Fruit fly (Drosophila melanogaster): Measurements from ENCODE around the gene chp.

The chp gene

DNA sequence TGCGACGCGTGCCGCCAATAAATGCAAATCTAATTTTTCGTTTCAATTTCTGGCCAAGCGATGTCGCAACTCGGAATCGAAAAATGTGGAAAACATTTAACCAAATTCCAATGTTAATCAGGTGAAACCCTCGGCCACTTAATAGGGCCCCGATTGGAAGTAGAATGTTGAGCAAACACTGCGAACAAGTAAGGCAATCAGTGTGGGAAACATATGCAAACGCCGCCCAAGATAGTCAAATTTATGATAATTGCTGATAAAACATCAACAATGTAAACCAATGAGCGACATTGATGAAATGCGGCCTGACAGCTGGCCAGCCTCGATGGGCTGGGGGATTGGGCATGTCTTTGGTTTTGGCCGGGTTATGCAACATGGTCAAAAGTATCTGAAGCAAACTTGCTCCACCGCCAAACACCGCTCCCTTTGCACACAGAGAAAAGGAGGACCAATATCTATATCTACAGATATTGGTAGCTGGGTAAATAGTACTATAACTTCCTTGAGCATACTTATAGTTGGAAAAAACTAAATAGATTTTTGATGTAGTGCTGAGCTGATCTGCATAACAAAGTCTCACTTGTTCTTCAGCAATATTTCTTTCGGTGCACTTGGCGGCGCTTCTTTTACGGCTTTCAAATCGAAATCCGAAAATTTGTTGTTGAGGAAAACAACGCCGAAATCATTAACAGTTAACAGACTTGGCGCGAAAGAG lies 36.9 kb upstream of the chp start (continued):
- TF ChIP-seq CG18619 (GFP tag; optimal IDR thresholded peaks at IDR 0.05) (peak; percentile 2), ken (GFP tag; IDR thresholded peaks at IDR 0.05) (peak; percentile 71), BEAF-32 (GFP tag; optimal IDR thresholded peaks at IDR 0.05) (no peak), kah (GFP tag; optimal IDR thresholded peaks at IDR 0.05) (peak; percentile 66), CG1647 (GFP tag; optimal IDR thresholded peaks at IDR 0.05) (peak; percentile 46), ac (GFP tag; optimal IDR thresholded peaks at IDR 0.05) (no peak), Drgx (GFP tag; IDR thresholded peaks at IDR 0.05) (peak; percentile 57), mam (GFP tag; optimal IDR thresholded peaks at IDR 0.05) (peak; percentile 36), Hr51 (GFP tag; optimal IDR thresholded peaks at IDR 0.05) (peak; percentile 2 to 85), sens (GFP tag) (peak; percentile 95), lab (GFP tag; optimal IDR thresholded peaks at IDR 0.05) (peak; percentile 62), CG14667 (GFP tag; IDR thresholded peaks at IDR 0.05) (peak; percentile 70), CG10147 (GFP tag; optimal IDR thresholded peaks at IDR 0.05) (peak; percentile 35), cas (GFP tag; IDR thresholded peaks at IDR 0.05) (no peak), Spps (tag; optimal IDR thresholded peaks at IDR 0.05) (peak; percentile 53), BtbVII (GFP tag; optimal IDR thresholded peaks at IDR 0.05) (peak; percentile 9), CG12104 (GFP tag; optimal IDR thresholded peaks at IDR 0.05) (peak; percentile 24), CG15479 (GFP tag; optimal IDR thresholded peaks at IDR 0.05) (no peak), Lim3 (GFP tag; IDR thresholded peaks at IDR 0.05) (no peak), CG4707 (GFP tag; optimal IDR thresholded peaks at IDR 0.05) (peak; percentile 45), CG14050 (GFP tag; IDR thresholded peaks at IDR 0.05) (peak; percentile 70; the same call in 2 of the 3 replicates), Dip3 (GFP tag; optimal IDR thresholded peaks at IDR 0.05) (peak; percentile 14), tgo (GFP tag; IDR thresholded peaks at IDR 0.05) (peak; percentile 81), Kr (GFP tag; optimal IDR thresholded peaks at IDR 0.05) (no peak), HLHmδ (GFP tag; optimal IDR thresholded peaks at IDR 0.05) (no peak), CG15269 (tag; optimal IDR thresholded peaks at IDR 0.05) (peak; percentile 88), B-H2 (GFP tag; optimal IDR thresholded peaks at IDR 0.05) (no peak), CG10267 (tag; optimal IDR thresholded peaks at IDR 0.05) (peak; percentile 67), dpn (GFP tag; optimal IDR thresholded peaks at IDR 0.05) (peak; percentile 57 to 74), CG1024 (GFP tag; IDR thresholded peaks at IDR 0.05) (peak; percentile 44), CG4404 (GFP tag; IDR thresholded peaks at IDR 0.05) (no peak; the same call in 1 of the 2 replicates), nerfin-2 (GFP tag; IDR thresholded peaks at IDR 0.05; ENCODE audit: partially characterized antibody) (no peak), CG6175 (GFP tag; IDR thresholded peaks at IDR 0.05) (no peak), sc (optimal IDR thresholded peaks at IDR 0.05) (no peak), sc (GFP tag; optimal IDR thresholded peaks at IDR 0.05) (peak; percentile 47), CG16863 (GFP tag; optimal IDR thresholded peaks at IDR 0.05) (peak; percentile 70), pum (GFP tag; optimal IDR thresholded peaks at IDR 0.05) (peak; percentile 61), al (GFP tag; IDR thresholded peaks at IDR 0.05) (0 out of 2 replicates have a peak, but pooled peaks have one; percentile 21), Bteb2 (GFP tag; optimal IDR thresholded peaks at IDR 0.05) (peak; percentile 26), gcm2 (GFP tag; optimal IDR thresholded peaks at IDR 0.05) (no peak), trem (tag; optimal IDR thresholded peaks at IDR 0.05) (peak; percentile 64), CG31365 (tag; optimal IDR thresholded peaks at IDR 0.05) (peak; percentile 40), CG12659 (GFP tag; optimal IDR thresholded peaks at IDR 0.05) (peak; percentile 68), pzg (GFP tag; optimal IDR thresholded peaks at IDR 0.05) (no peak), CG6272 (GFP tag; IDR thresholded peaks at IDR 0.05) (peak; percentile 67), CG2120 (GFP tag; optimal IDR thresholded peaks at IDR 0.05) (no peak), vfl (GFP tag; optimal IDR thresholded peaks at IDR 0.05) (no peak), CG11695 (GFP tag; IDR thresholded peaks at IDR 0.05) (peak; percentile 78), btn (GFP tag; optimal IDR thresholded peaks at IDR 0.05) (peak; percentile 66), otp (GFP tag; IDR thresholded peaks at IDR 0.05) (peak; percentile 63; the same call in 2 of the 3 replicates)

All from whole organism, embryonic.